Worm (Caenorhabditis elegans) whole organism, late embryonic: Measurements from ENCODE around the gene F09B12.5.

Experiments used
- C08G9.2 ChIP-seq: sonication (generic microtip); optimal IDR thresholded peaks from 2 replicates; lab custom pipeline; 2016; ENCODE audit warnings: mild to moderate bottlenecking, missing genetic modification characterization, moderate library complexity, missing compliant biosample characterization
- F13H6.1 ChIP-seq: sonication (generic microtip); optimal IDR thresholded peaks from 2 replicates; lab custom pipeline; 2016; ENCODE audit warnings: missing genetic modification characterization, missing compliant biosample characterization
- K09A11.1 ChIP-seq: sonication (generic microtip); optimal IDR thresholded peaks from 2 replicates; lab custom pipeline; 2017; ENCODE audit warnings: antibody characterized with exemption, mild to moderate bottlenecking, missing genetic modification characterization, missing compliant biosample characterization; ENCODE audit not compliant: insufficient read depth
- T23F11.4 ChIP-seq: fragments of 200-800 bp; sonication (Bioruptor generic); optimal IDR thresholded peaks from 2 replicates; lab custom pipeline; 2018; ENCODE audit warnings: mild to moderate bottlenecking, missing genetic modification characterization, missing compliant biosample characterization
- Y22D7AL.16 ChIP-seq: sonication (generic microtip); optimal IDR thresholded peaks from 2 replicates; lab custom pipeline; 2016; ENCODE audit warnings: missing genetic modification characterization, missing compliant biosample characterization
- ceh-18 ChIP-seq: sonication (generic microtip); optimal IDR thresholded peaks from 2 replicates; lab custom pipeline; 2016; ENCODE audit warnings: missing genetic modification characterization, missing compliant biosample characterization
- ceh-19 ChIP-seq: fragments of 200-800 bp; sonication (Bioruptor generic); optimal IDR thresholded peaks from 2 replicates; lab custom pipeline; 2018; ENCODE audit warnings: mild to moderate bottlenecking, missing genetic modification characterization, missing compliant biosample characterization
- ceh-2 ChIP-seq: sonication (generic microtip); optimal IDR thresholded peaks from 2 replicates; lab custom pipeline; 2016; ENCODE audit warnings: missing genotype, missing genetic modification characterization, missing compliant biosample characterization
- ceh-22 ChIP-seq: sonication (generic microtip); optimal IDR thresholded peaks from 2 replicates; lab custom pipeline; 2017; ENCODE audit warnings: missing biosample characterization, missing genetic modification characterization
- ceh-30 ChIP-seq: fragments of 150-350 bp; optimal IDR thresholded peaks from 2 replicates; lab custom pipeline; 2014; ENCODE audit warnings: missing biosample characterization, missing genetic modification characterization
- ceh-31 ChIP-seq: sonication (generic microtip); optimal IDR thresholded peaks from 2 replicates; lab custom pipeline; 2016; ENCODE audit warnings: missing genetic modification characterization, missing compliant biosample characterization
- ceh-34 ChIP-seq: sonication (generic microtip); optimal IDR thresholded peaks from 2 replicates; lab custom pipeline; 2016; ENCODE audit warnings: mild to moderate bottlenecking, missing genetic modification characterization, missing compliant biosample characterization
- ceh-48 ChIP-seq: sonication (generic microtip); optimal IDR thresholded peaks from 2 replicates; lab custom pipeline; 2016; ENCODE audit warnings: missing genetic modification characterization, inconsistent platforms, missing compliant biosample characterization
- ceh-6 ChIP-seq: fragments of 200-800 bp; sonication (Bioruptor generic); optimal IDR thresholded peaks from 2 replicates; lab custom pipeline; 2018; ENCODE audit warnings: mild to moderate bottlenecking, missing genetic modification characterization, missing compliant biosample characterization
- che-1 ChIP-seq: sonication (generic microtip); optimal IDR thresholded peaks from 2 replicates; lab custom pipeline; 2016; ENCODE audit warnings: mild to moderate bottlenecking, missing genetic modification characterization, missing compliant biosample characterization
- dmd-4 ChIP-seq: sonication (generic microtip); optimal IDR thresholded peaks from 2 replicates; lab custom pipeline; 2016; ENCODE audit warnings: borderline replicate concordance, missing genetic modification characterization, missing compliant biosample characterization
- dve-1 ChIP-seq: sonication (generic microtip); optimal IDR thresholded peaks from 2 replicates; lab custom pipeline; 2017; ENCODE audit warnings: antibody characterized with exemption, mild to moderate bottlenecking, missing genetic modification characterization, missing compliant biosample characterization
- ets-4 ChIP-seq: sonication (generic microtip); optimal IDR thresholded peaks from 2 replicates; lab custom pipeline; 2016; ENCODE audit warnings: missing genetic modification characterization, missing compliant biosample characterization
- eyg-1 ChIP-seq: sonication (generic microtip); optimal IDR thresholded peaks from 2 replicates; lab custom pipeline; 2016; ENCODE audit warnings: missing genotype, missing genetic modification characterization, missing compliant biosample characterization
- fax-1 ChIP-seq: sonication (generic microtip); optimal IDR thresholded peaks from 2 replicates; lab custom pipeline; 2016; ENCODE audit warnings: missing genotype, missing genetic modification characterization, missing compliant biosample characterization
- fkh-10 ChIP-seq: fragments of 150-350 bp; optimal IDR thresholded peaks from 2 replicates; lab custom pipeline; 2014; ENCODE audit warnings: missing biosample characterization, missing genetic modification reagents, missing genetic modification characterization
- hlh-30 ChIP-seq: sonication (generic microtip); optimal IDR thresholded peaks from 2 replicates; lab custom pipeline; 2017; ENCODE audit warnings: antibody characterized with exemption, missing genetic modification characterization, missing compliant biosample characterization; ENCODE audit not compliant: insufficient read depth
- hlh-6 ChIP-seq: sonication (generic microtip); optimal IDR thresholded peaks from 2 replicates; lab custom pipeline; 2016; ENCODE audit warnings: missing genotype, missing genetic modification characterization, missing compliant biosample characterization
- lim-6 ChIP-seq: sonication (generic microtip); optimal IDR thresholded peaks from 2 replicates; lab custom pipeline; 2016; ENCODE audit warnings: missing genetic modification characterization, missing compliant biosample characterization
- lin-11 ChIP-seq: fragments of 200-800 bp; sonication (Bioruptor generic); optimal IDR thresholded peaks from 2 replicates; lab custom pipeline; 2018; ENCODE audit warnings: mild to moderate bottlenecking, missing genetic modification characterization, missing compliant biosample characterization
- madf-2 ChIP-seq: sonication (generic microtip); optimal IDR thresholded peaks from 2 replicates; lab custom pipeline; 2017; ENCODE audit warnings: missing genetic modification characterization, missing compliant biosample characterization
- mec-3 ChIP-seq: sonication (generic microtip); optimal IDR thresholded peaks from 2 replicates; lab custom pipeline; 2016; ENCODE audit warnings: borderline replicate concordance, missing genetic modification characterization, missing compliant biosample characterization
- nfya-1 ChIP-seq: sonication (generic microtip); optimal IDR thresholded peaks from 2 replicates; lab custom pipeline; 2017; ENCODE audit warnings: missing genetic modification characterization, mild to moderate bottlenecking, missing compliant biosample characterization, antibody characterized with exemption, moderate library complexity
- nhr-11 ChIP-seq: fragments of 150-350 bp; optimal IDR thresholded peaks from 2 replicates; lab custom pipeline; 2014; ENCODE audit warnings: missing biosample characterization, missing genetic modification characterization
- nhr-232 ChIP-seq: sonication (generic microtip); optimal IDR thresholded peaks from 2 replicates; lab custom pipeline; 2016; ENCODE audit warnings: missing genetic modification characterization, missing compliant biosample characterization
- odd-2 ChIP-seq: sonication (generic microtip); optimal IDR thresholded peaks from 2 replicates; lab custom pipeline; 2017; ENCODE audit warnings: antibody characterized with exemption, mild to moderate bottlenecking, missing genetic modification characterization, missing compliant biosample characterization
- pat-9 ChIP-seq: fragments of 200-800 bp; sonication (Bioruptor generic); optimal IDR thresholded peaks from 2 replicates; lab custom pipeline; 2018; ENCODE audit warnings: mild to moderate bottlenecking, missing genetic modification characterization, moderate library complexity, missing compliant biosample characterization
- pqm-1 ChIP-seq: sonication (generic microtip); optimal IDR thresholded peaks from 2 replicates; lab custom pipeline; 2016; ENCODE audit warnings: missing genetic modification characterization, missing compliant biosample characterization
- pros-1 ChIP-seq: fragments of 150-350 bp; optimal IDR thresholded peaks from 2 replicates; lab custom pipeline; 2014; ENCODE audit warnings: missing biosample characterization, missing genetic modification reagents, missing genetic modification characterization
- ref-2 ChIP-seq: sonication (generic microtip); optimal IDR thresholded peaks from 2 replicates; lab custom pipeline; 2016; ENCODE audit warnings: missing genetic modification characterization, missing compliant biosample characterization
- rnt-1 ChIP-seq: sonication (generic microtip); optimal IDR thresholded peaks from 2 replicates; lab custom pipeline; 2016; ENCODE audit warnings: missing genetic modification characterization, missing compliant biosample characterization
- sox-4 ChIP-seq: sonication (generic microtip); optimal IDR thresholded peaks from 2 replicates; lab custom pipeline; 2017; ENCODE audit warnings: mild to moderate bottlenecking, missing genetic modification characterization, inconsistent platforms, missing compliant biosample characterization
- syd-9 ChIP-seq: sonication (generic microtip); optimal IDR thresholded peaks from 2 replicates; lab custom pipeline; 2016; ENCODE audit warnings: mild to moderate bottlenecking, missing genetic modification characterization, moderate library complexity, missing compliant biosample characterization
- tbx-2 ChIP-seq: sonication (generic microtip); optimal IDR thresholded peaks from 2 replicates; lab custom pipeline; 2016; ENCODE audit warnings: missing genetic modification characterization, missing compliant biosample characterization
- tbx-7 ChIP-seq: sonication (generic microtip); optimal IDR thresholded peaks from 2 replicates; lab custom pipeline; 2016; ENCODE audit warnings: missing genotype, missing genetic modification characterization, missing compliant biosample characterization
- ttx-3 ChIP-seq: sonication (generic microtip); optimal IDR thresholded peaks from 2 replicates; lab custom pipeline; 2016; ENCODE audit warnings: missing genetic modification reagents, missing genetic modification characterization, missing compliant biosample characterization
- unc-3 ChIP-seq, 2 experiments: fragments of 200-800 bp in 1 of 2; sonication (Bioruptor generic) in 1 of 2; sonication (generic microtip) in 1 of 2; conservative IDR thresholded peaks in 1 of 2; optimal IDR thresholded peaks in 1 of 2; 2 replicates each; pipeline versions ENCODE4 v1.3.6 to Lab custom; 2016 to 2022; ENCODE audit warnings: missing compliant biosample characterization in 2 of 2, missing genetic modification characterization in 2 of 2, missing genetic modification reagents in 1 of 2
- unc-55 ChIP-seq: sonication (generic microtip); optimal IDR thresholded peaks from 2 replicates; lab custom pipeline; 2017; ENCODE audit warnings: missing biosample characterization, missing genetic modification reagents, missing genetic modification characterization
- ztf-16 ChIP-seq: sonication (generic microtip); optimal IDR thresholded peaks from 2 replicates; lab custom pipeline; 2017; ENCODE audit warnings: missing genetic modification characterization, missing compliant biosample characterization

Gene F09B12.5

DNA sequence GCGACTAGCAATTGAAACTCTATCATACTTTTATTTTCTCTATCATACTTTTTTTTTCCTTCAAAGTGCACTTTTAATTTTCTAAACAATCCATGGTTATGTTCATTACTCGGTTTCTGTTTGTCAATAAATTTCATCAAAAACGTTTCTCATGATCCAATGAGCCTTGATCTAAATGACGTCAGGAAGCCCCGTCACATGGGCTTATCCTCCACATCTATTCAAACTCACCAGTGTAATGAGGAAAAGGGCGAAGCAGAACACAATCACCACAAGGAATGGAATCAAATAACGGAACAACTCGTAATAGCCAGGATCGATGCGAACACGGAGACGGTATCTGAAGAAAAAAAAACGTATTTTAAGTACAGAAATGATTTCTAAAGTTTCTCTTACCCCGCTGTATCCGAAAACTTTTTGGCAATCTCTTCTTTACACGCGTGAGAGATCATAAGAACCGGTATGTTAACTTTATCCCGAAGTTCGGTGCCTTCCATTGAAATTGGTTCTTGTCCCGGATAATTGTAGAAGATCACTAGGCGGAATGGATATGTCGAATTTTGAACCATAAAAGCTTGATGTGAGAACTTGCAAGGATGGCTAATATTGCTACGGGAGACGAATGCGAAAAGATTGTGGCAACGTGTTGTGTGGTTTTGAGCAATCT is 45.3 kb upstream of the F09B12.5 start:
- no peak for TF ChIP-seq ceh-2 (tag; lab: Kevin White, UChicago)
- TF ChIP-seq fkh-10 (GFP tag; lab: Kevin White, UChicago): no peak
- no peak for TF ChIP-seq unc-55
- no peak for TF ChIP-seq hlh-30 (tag; lab: Kevin White, UChicago)
- no peak for TF ChIP-seq K09A11.1 (tag; lab: Kevin White, UChicago)
- no peak for TF ChIP-seq lin-11
- no peak for TF ChIP-seq ceh-19 (GFP tag; lab: Kevin White, UChicago)
- TF ChIP-seq ztf-16 (tag; lab: Kevin White, UChicago): no peak
- TF ChIP-seq nfya-1 (tag; lab: Kevin White, UChicago): no peak
- TF ChIP-seq ceh-31: no peak
- TF ChIP-seq ttx-3 (tag; lab: Kevin White, UChicago): no peak
- no peak for TF ChIP-seq nhr-11
- no peak for TF ChIP-seq ref-2 (tag; lab: Kevin White, UChicago)
- no peak for TF ChIP-seq madf-2 (tag; lab: Kevin White, UChicago)
- no peak for TF ChIP-seq tbx-7
- no peak for TF ChIP-seq T23F11.4 (GFP tag; lab: Kevin White, UChicago)
- TF ChIP-seq eyg-1 (tag; lab: Kevin White, UChicago): no peak
- no peak for TF ChIP-seq ceh-30
- no peak for TF ChIP-seq pqm-1

DNA sequence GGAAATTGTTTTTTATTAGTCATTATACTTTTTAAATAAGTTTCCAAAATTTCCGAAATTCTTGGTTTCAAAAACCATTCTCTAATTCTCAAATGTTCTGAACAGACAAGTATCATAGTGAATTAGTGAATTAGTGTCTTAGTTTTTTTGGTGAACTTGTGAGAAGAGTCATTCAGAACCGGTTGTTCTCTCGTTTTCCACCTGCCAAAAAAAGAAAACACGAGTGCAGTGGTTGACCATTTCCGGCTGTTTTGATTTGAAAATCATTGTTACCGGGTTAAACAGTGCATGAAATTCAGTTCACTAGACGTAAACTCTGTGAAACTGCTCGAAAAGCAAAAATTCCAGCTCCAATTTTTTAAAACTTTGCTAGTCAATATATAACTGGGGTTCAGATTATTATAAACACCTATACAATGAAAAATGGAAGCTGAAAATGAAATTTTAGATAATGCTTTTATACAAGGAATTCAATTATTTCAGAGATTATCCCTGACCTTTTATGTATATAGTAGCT is 44.7 kb upstream of the F09B12.5 start:
- no peak for TF ChIP-seq fax-1 (tag; lab: Kevin White, UChicago)
- TF ChIP-seq F13H6.1 (tag; lab: Kevin White, UChicago): no peak
- no peak for TF ChIP-seq lin-11
- TF ChIP-seq eyg-1 (tag; lab: Kevin White, UChicago): no peak
- no peak for TF ChIP-seq hlh-6
- no peak for TF ChIP-seq ceh-2 (tag; lab: Kevin White, UChicago)
- no peak for TF ChIP-seq unc-55
- TF ChIP-seq syd-9 (tag; lab: Kevin White, UChicago): no peak
- TF ChIP-seq nfya-1 (tag; lab: Kevin White, UChicago): no peak
- TF ChIP-seq ceh-48 (tag; lab: Kevin White, UChicago): no peak
- TF ChIP-seq Y22D7AL.16: no peak

DNA sequence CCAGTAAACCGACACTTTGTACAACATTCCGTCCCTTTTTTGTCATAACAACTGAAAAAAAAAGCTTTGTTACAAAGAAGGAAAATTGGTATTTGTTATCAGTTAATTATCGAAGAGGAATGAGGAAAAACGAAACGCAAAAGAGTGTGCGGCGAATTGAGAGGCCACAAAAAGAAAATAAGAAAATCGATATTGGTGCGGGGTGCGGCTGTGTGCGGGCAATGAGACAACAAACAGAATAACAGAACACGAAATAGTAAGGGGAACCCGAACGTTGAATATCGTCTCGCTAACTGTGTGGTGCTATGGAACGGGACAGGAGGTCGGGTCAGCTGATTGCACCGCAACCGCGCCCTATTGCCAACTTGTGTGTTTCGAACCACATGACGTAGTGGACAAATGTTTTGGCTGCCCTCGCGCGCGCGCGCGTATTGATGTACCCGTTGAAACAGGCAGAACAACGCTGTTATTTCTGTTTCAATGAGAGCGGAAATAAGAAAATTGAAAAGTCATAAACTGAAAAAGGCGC is 43.9 kb upstream of the F09B12.5 start, which contains the start of gene C18B12.4:
TSS of gene C18B12.4 (minus strand) at position 51 of the 529 bp plus-strand sequence.
- TF ChIP-seq odd-2 (tag; lab: Kevin White, UChicago): no peak
- TF ChIP-seq unc-3 (GFP tag; conservative IDR thresholded peaks at IDR 0.05; lab: Robert Waterston, UW): no peak
- no peak for TF ChIP-seq unc-3 (tag; optimal IDR thresholded peaks at IDR 0.05; lab: Kevin White, UChicago)
- no peak for TF ChIP-seq sox-4 (tag; lab: Kevin White, UChicago)
- peak; percentile 76 for TF ChIP-seq ref-2 (tag; lab: Kevin White, UChicago)
- peak; percentile 6 for TF ChIP-seq C08G9.2 (tag; lab: Kevin White, UChicago)
- peak; percentile 57 for TF ChIP-seq pat-9 (tag; lab: Kevin White, UChicago)
- peak; percentile 68 for TF ChIP-seq tbx-2 (tag; lab: Kevin White, UChicago)
- peak; percentile 78 for TF ChIP-seq ceh-34
- TF ChIP-seq pros-1 (tag; lab: Kevin White, UChicago): peak; percentile 71
- TF ChIP-seq unc-55: peak; percentile 80
- peak; percentile 79 for TF ChIP-seq rnt-1 (tag; lab: Kevin White, UChicago)
- TF ChIP-seq mec-3 (tag; lab: Kevin White, UChicago): no peak
- TF ChIP-seq eyg-1 (tag; lab: Kevin White, UChicago): peak; percentile 19
- TF ChIP-seq ceh-18 (tag; lab: Kevin White, UChicago): peak; percentile 83
- peak; percentile 72 for TF ChIP-seq nfya-1 (tag; lab: Kevin White, UChicago)
- TF ChIP-seq dmd-4 (tag; lab: Kevin White, UChicago): no peak
- TF ChIP-seq nhr-11: no peak
- TF ChIP-seq ceh-6: no peak
- TF ChIP-seq ets-4 (tag; lab: Kevin White, UChicago): peak; percentile 36
- peak; percentile 9 for TF ChIP-seq ztf-16 (tag; lab: Kevin White, UChicago)
- TF ChIP-seq lim-6 (tag; lab: Kevin White, UChicago): peak; percentile 8
- peak; percentile 61 for TF ChIP-seq ceh-30
- peak; percentile 65 for TF ChIP-seq ceh-2 (tag; lab: Kevin White, UChicago)
- peak; percentile 3 for TF ChIP-seq ceh-19 (GFP tag; lab: Kevin White, UChicago)
- TF ChIP-seq ceh-22 (tag; lab: Kevin White, UChicago): no peak
- no peak for TF ChIP-seq nhr-232 (tag; lab: Kevin White, UChicago)
- no peak for TF ChIP-seq syd-9 (tag; lab: Kevin White, UChicago)
- no peak for TF ChIP-seq tbx-7
- TF ChIP-seq dve-1 (tag; lab: Kevin White, UChicago): peak; percentile 3
- TF ChIP-seq che-1 (tag; lab: Kevin White, UChicago): no peak
- no peak for TF ChIP-seq T23F11.4 (GFP tag; lab: Kevin White, UChicago)
